Worm (Caenorhabditis elegans) whole organism, late embryonic: ENCODE results near the gene ctg-2.

Source experiments
- ama-1 ChIP-seq: fragments of 150-350 bp; optimal IDR thresholded peaks from 2 replicates; lab custom pipeline; 2014
- ceh-24 ChIP-seq: sonication (generic microtip); optimal IDR thresholded peaks from 2 replicates; lab custom pipeline; 2016; ENCODE audit warnings: mild to moderate bottlenecking, missing genetic modification characterization, missing compliant biosample characterization
- ceh-48 ChIP-seq: sonication (generic microtip); optimal IDR thresholded peaks from 2 replicates; lab custom pipeline; 2016; ENCODE audit warnings: missing genetic modification characterization, inconsistent platforms, missing compliant biosample characterization
- ceh-9 ChIP-seq: sonication (generic microtip); optimal IDR thresholded peaks from 2 replicates; lab custom pipeline; 2016; ENCODE audit warnings: mild to moderate bottlenecking, missing genetic modification characterization, inconsistent platforms, missing compliant biosample characterization
- fkh-10 ChIP-seq: fragments of 150-350 bp; optimal IDR thresholded peaks from 2 replicates; lab custom pipeline; 2014; ENCODE audit warnings: missing biosample characterization, missing genetic modification reagents, missing genetic modification characterization
- nhr-232 ChIP-seq: sonication (generic microtip); optimal IDR thresholded peaks from 2 replicates; lab custom pipeline; 2016; ENCODE audit warnings: missing genetic modification characterization, missing compliant biosample characterization
- pha-4 ChIP-seq: fragments of 150-350 bp; optimal IDR thresholded peaks from 2 replicates; lab custom pipeline; 2018; ENCODE audit warnings: missing biosample characterization, missing genetic modification reagents, missing genetic modification characterization
- rnt-1 ChIP-seq: sonication (generic microtip); optimal IDR thresholded peaks from 2 replicates; lab custom pipeline; 2016; ENCODE audit warnings: missing genetic modification characterization, missing compliant biosample characterization
- tbx-2 ChIP-seq: sonication (generic microtip); optimal IDR thresholded peaks from 2 replicates; lab custom pipeline; 2016; ENCODE audit warnings: missing genetic modification characterization, missing compliant biosample characterization
- unc-42 ChIP-seq: sonication (generic microtip); optimal IDR thresholded peaks from 2 replicates; lab custom pipeline; 2016; ENCODE audit warnings: missing genotype, missing genetic modification characterization, missing compliant biosample characterization

- TF ChIP-seq nhr-232 (tag; lab: Kevin White, UChicago) (no peak), pha-4 (tag; lab: Kevin White, UChicago) (no peak), rnt-1 (no peak), fkh-10 (GFP tag; lab: Kevin White, UChicago) (no peak), ceh-24 (tag; lab: Kevin White, UChicago) (no peak), tbx-2 (no peak), ama-1 (lab: Kevin White, UChicago) (no peak), ceh-48 (tag; lab: Kevin White, UChicago) (no peak), unc-42 (tag; lab: Kevin White, UChicago) (no peak), ceh-9 (tag; lab: Kevin White, UChicago) (no peak)
These were observed 3.4 kb downstream of the ctg-2 start, which contains the start of gene T13H5.8 for ce11 chrII:8518210-8518609.
